Worm (Caenorhabditis elegans) whole organism, early embryonic: ENCODE data around the gene C16C8.12.

Experiments
- B0310.2 ChIP-seq: sonication (generic microtip); optimal IDR thresholded peaks from 2 replicates; lab custom pipeline; 2016; ENCODE audit warnings: mild to moderate bottlenecking, missing genetic modification characterization, missing compliant biosample characterization
- F13C5.2 ChIP-seq: sonication (generic microtip); optimal IDR thresholded peaks from 2 replicates; lab custom pipeline; 2017; ENCODE audit warnings: mild to moderate bottlenecking, missing genetic modification characterization, inconsistent platforms, missing compliant biosample characterization
- aly-1 ChIP-seq: sonication (generic microtip); optimal IDR thresholded peaks from 2 replicates; lab custom pipeline; 2016; ENCODE audit warnings: missing genetic modification characterization, missing compliant biosample characterization
- ama-1 ChIP-seq: fragments of 150-350 bp; optimal IDR thresholded peaks from 2 replicates; lab custom pipeline; 2014
- ceh-13 ChIP-seq: fragments of 200-800 bp; sonication (Bioruptor generic); optimal IDR thresholded peaks from 2 replicates; lab custom pipeline; 2018; ENCODE audit warnings: mild to moderate bottlenecking, missing genetic modification characterization, missing compliant biosample characterization
- ceh-36 ChIP-seq: sonication (generic microtip); optimal IDR thresholded peaks from 2 replicates; lab custom pipeline; 2016; ENCODE audit warnings: missing genetic modification characterization, inconsistent platforms, missing compliant biosample characterization
- ets-7 ChIP-seq: sonication (generic microtip); optimal IDR thresholded peaks from 2 replicates; lab custom pipeline; 2016; ENCODE audit warnings: missing genotype, missing genetic modification characterization, missing compliant biosample characterization
- flt-1 ChIP-seq: fragments of 200-800 bp; sonication (Bioruptor generic); IDR thresholded peaks from 2 replicates; pipeline ENCODE4 v1.3.6; 2022; ENCODE audit warnings: missing genetic modification characterization, missing compliant biosample characterization
- hmbx-1 ChIP-seq: sonication (generic microtip); optimal IDR thresholded peaks from 2 replicates; lab custom pipeline; 2016; ENCODE audit warnings: mild to moderate bottlenecking, missing genetic modification characterization, missing compliant biosample characterization
- hmg-4 ChIP-seq: fragments of 200-800 bp; sonication (Bioruptor generic); optimal IDR thresholded peaks from 2 replicates; lab custom pipeline; 2018; ENCODE audit warnings: mild to moderate bottlenecking, missing genetic modification characterization, missing compliant biosample characterization
- hnd-1 ChIP-seq: sonication (generic microtip); optimal IDR thresholded peaks from 2 replicates; lab custom pipeline; 2016; ENCODE audit warnings: missing genetic modification characterization, missing compliant biosample characterization
- pes-1 ChIP-seq: fragments of 200-800 bp; sonication (Bioruptor generic); IDR thresholded peaks from 2 replicates; pipeline ENCODE4 v1.3.6; 2022; ENCODE audit warnings: missing genetic modification reagents, missing genetic modification characterization, missing compliant biosample characterization
- scrt-1 ChIP-seq: fragments of 200-800 bp; sonication (Bioruptor generic); IDR thresholded peaks from 2 replicates; pipeline ENCODE4 v1.3.6; 2022; ENCODE audit warnings: missing genetic modification characterization, missing compliant biosample characterization
- sea-1 ChIP-seq: fragments of 200-800 bp; sonication (Bioruptor generic); conservative IDR thresholded peaks from 2 replicates; pipeline ENCODE4 v1.3.6; 2022; ENCODE audit warnings: missing genetic modification characterization, missing compliant biosample characterization
- tbx-11 ChIP-seq: fragments of 200-800 bp; sonication (Bioruptor generic); IDR thresholded peaks from 2 replicates; pipeline ENCODE4 v1.3.6; 2022; ENCODE audit warnings: missing genetic modification characterization, missing compliant biosample characterization
- tbx-37 ChIP-seq: fragments of 200-800 bp; sonication (Bioruptor generic); conservative IDR thresholded peaks from 2 replicates; pipeline ENCODE4 v1.3.6; 2022; ENCODE audit warnings: missing genetic modification reagents, missing genetic modification characterization, missing compliant biosample characterization
- tra-4 ChIP-seq: sonication (generic microtip); optimal IDR thresholded peaks from 2 replicates; lab custom pipeline; 2017; ENCODE audit warnings: missing genetic modification characterization, missing compliant biosample characterization

The C16C8.12 gene

ce11 chrII:3502520-3503323 lies 50.2 kb downstream of the C16C8.12 start, which contains the start of the genes col-71 and Y49F6B.2:
Gene col-71 (minus strand): TSS chrII:3502570.
Gene Y49F6B.2 (plus strand): TSS chrII:3502968.
- peak; percentile 79 for TF ChIP-seq pes-1 (GFP tag; lab: Robert Waterston, UW)
- no peak for TF ChIP-seq ceh-13 (GFP tag; lab: Kevin White, UChicago)
- TF ChIP-seq hmg-4 (GFP tag; lab: Kevin White, UChicago): peak; percentile 36
- TF ChIP-seq flt-1 (GFP tag; lab: Robert Waterston, UW): no peak
- peak; percentile 59 for TF ChIP-seq F13C5.2 (tag; lab: Kevin White, UChicago)
- TF ChIP-seq tbx-37: peak; percentile 61
- TF ChIP-seq B0310.2: no peak
- no peak for TF ChIP-seq ama-1
- TF ChIP-seq ets-7 (tag; lab: Kevin White, UChicago): peak; percentile 10
- TF ChIP-seq tra-4 (tag; lab: Kevin White, UChicago): no peak
- peak; percentile 17 for TF ChIP-seq hmbx-1 (tag; lab: Kevin White, UChicago)
- TF ChIP-seq hnd-1: no peak
- 0 out of 2 replicates have a peak, but pooled peaks have one; percentile 55 for TF ChIP-seq sea-1 (GFP tag; lab: Robert Waterston, UW)
- TF ChIP-seq ceh-36 (tag; lab: Kevin White, UChicago): no peak
- 0 out of 2 replicates have a peak, but pooled peaks have one; percentile 42 for TF ChIP-seq scrt-1 (GFP tag; lab: Robert Waterston, UW)
- no peak for TF ChIP-seq aly-1 (tag; lab: Kevin White, UChicago)
- TF ChIP-seq tbx-11 (GFP tag; lab: Robert Waterston, UW): no peak; the same call in 1 of the 2 replicates
